Worm (Caenorhabditis elegans) whole organism, late embryonic: ENCODE measurements around the gene tdo-2.

ENCODE experiments used
- F13H6.1 ChIP-seq: sonication (generic microtip); optimal IDR thresholded peaks from 2 replicates; lab custom pipeline; 2016; ENCODE audit warnings: missing genetic modification characterization, missing compliant biosample characterization
- K02D7.2 ChIP-seq: sonication (generic microtip); optimal IDR thresholded peaks from 2 replicates; lab custom pipeline; 2017; ENCODE audit warnings: mild to moderate bottlenecking, missing genetic modification characterization, missing compliant biosample characterization
- T23F11.4 ChIP-seq: fragments of 200-800 bp; sonication (Bioruptor generic); optimal IDR thresholded peaks from 2 replicates; lab custom pipeline; 2018; ENCODE audit warnings: mild to moderate bottlenecking, missing genetic modification characterization, missing compliant biosample characterization
- ceh-14 ChIP-seq: sonication (generic microtip); optimal IDR thresholded peaks from 2 replicates; lab custom pipeline; 2016; ENCODE audit warnings: missing genotype, missing genetic modification characterization, missing compliant biosample characterization
- ceh-18 ChIP-seq: sonication (generic microtip); optimal IDR thresholded peaks from 2 replicates; lab custom pipeline; 2016; ENCODE audit warnings: missing genetic modification characterization, missing compliant biosample characterization
- ceh-22 ChIP-seq: sonication (generic microtip); optimal IDR thresholded peaks from 2 replicates; lab custom pipeline; 2017; ENCODE audit warnings: missing biosample characterization, missing genetic modification characterization
- ceh-48 ChIP-seq: sonication (generic microtip); optimal IDR thresholded peaks from 2 replicates; lab custom pipeline; 2016; ENCODE audit warnings: missing genetic modification characterization, inconsistent platforms, missing compliant biosample characterization
- che-1 ChIP-seq: sonication (generic microtip); optimal IDR thresholded peaks from 2 replicates; lab custom pipeline; 2016; ENCODE audit warnings: mild to moderate bottlenecking, missing genetic modification characterization, missing compliant biosample characterization
- dve-1 ChIP-seq: sonication (generic microtip); optimal IDR thresholded peaks from 2 replicates; lab custom pipeline; 2017; ENCODE audit warnings: antibody characterized with exemption, mild to moderate bottlenecking, missing genetic modification characterization, missing compliant biosample characterization
- ets-4 ChIP-seq: sonication (generic microtip); optimal IDR thresholded peaks from 2 replicates; lab custom pipeline; 2016; ENCODE audit warnings: missing genetic modification characterization, missing compliant biosample characterization
- fkh-6 ChIP-seq: sonication (generic microtip); optimal IDR thresholded peaks from 2 replicates; lab custom pipeline; 2016; ENCODE audit warnings: missing genetic modification characterization, missing compliant biosample characterization
- hlh-30 ChIP-seq: sonication (generic microtip); optimal IDR thresholded peaks from 2 replicates; lab custom pipeline; 2017; ENCODE audit warnings: antibody characterized with exemption, missing genetic modification characterization, missing compliant biosample characterization; ENCODE audit not compliant: insufficient read depth
- hlh-6 ChIP-seq: sonication (generic microtip); optimal IDR thresholded peaks from 2 replicates; lab custom pipeline; 2016; ENCODE audit warnings: missing genotype, missing genetic modification characterization, missing compliant biosample characterization
- mec-3 ChIP-seq: sonication (generic microtip); optimal IDR thresholded peaks from 2 replicates; lab custom pipeline; 2016; ENCODE audit warnings: borderline replicate concordance, missing genetic modification characterization, missing compliant biosample characterization
- nfya-1 ChIP-seq: sonication (generic microtip); optimal IDR thresholded peaks from 2 replicates; lab custom pipeline; 2017; ENCODE audit warnings: missing genetic modification characterization, mild to moderate bottlenecking, missing compliant biosample characterization, antibody characterized with exemption, moderate library complexity
- nhr-232 ChIP-seq: sonication (generic microtip); optimal IDR thresholded peaks from 2 replicates; lab custom pipeline; 2016; ENCODE audit warnings: missing genetic modification characterization, missing compliant biosample characterization
- npax-4 ChIP-seq: sonication (generic microtip); optimal IDR thresholded peaks from 2 replicates; lab custom pipeline; 2016; ENCODE audit warnings: missing genetic modification characterization, missing compliant biosample characterization
- odd-2 ChIP-seq: sonication (generic microtip); optimal IDR thresholded peaks from 2 replicates; lab custom pipeline; 2017; ENCODE audit warnings: antibody characterized with exemption, mild to moderate bottlenecking, missing genetic modification characterization, missing compliant biosample characterization
- pag-3 ChIP-seq: sonication (generic microtip); optimal IDR thresholded peaks from 2 replicates; lab custom pipeline; 2016; ENCODE audit warnings: missing compliant biosample characterization, missing genetic modification characterization, borderline replicate concordance
- pax-1 ChIP-seq: fragments of 150-350 bp; optimal IDR thresholded peaks from 2 replicates; lab custom pipeline; 2014; ENCODE audit warnings: missing biosample characterization, missing genetic modification characterization
- pha-4 ChIP-seq: fragments of 150-350 bp; optimal IDR thresholded peaks from 2 replicates; lab custom pipeline; 2018; ENCODE audit warnings: missing biosample characterization, missing genetic modification reagents, missing genetic modification characterization
- pqm-1 ChIP-seq: sonication (generic microtip); optimal IDR thresholded peaks from 2 replicates; lab custom pipeline; 2016; ENCODE audit warnings: missing genetic modification characterization, missing compliant biosample characterization
- rnt-1 ChIP-seq: sonication (generic microtip); optimal IDR thresholded peaks from 2 replicates; lab custom pipeline; 2016; ENCODE audit warnings: missing genetic modification characterization, missing compliant biosample characterization
- tbx-2 ChIP-seq: sonication (generic microtip); optimal IDR thresholded peaks from 2 replicates; lab custom pipeline; 2016; ENCODE audit warnings: missing genetic modification characterization, missing compliant biosample characterization
- ttx-3 ChIP-seq: sonication (generic microtip); optimal IDR thresholded peaks from 2 replicates; lab custom pipeline; 2016; ENCODE audit warnings: missing genetic modification reagents, missing genetic modification characterization, missing compliant biosample characterization
- unc-3 ChIP-seq, 2 experiments: fragments of 200-800 bp in 1 of 2; sonication (Bioruptor generic) in 1 of 2; sonication (generic microtip) in 1 of 2; conservative IDR thresholded peaks in 1 of 2; optimal IDR thresholded peaks in 1 of 2; 2 replicates each; pipeline versions ENCODE4 v1.3.6 to Lab custom; 2016 to 2022; ENCODE audit warnings: missing compliant biosample characterization in 2 of 2, missing genetic modification characterization in 2 of 2, missing genetic modification reagents in 1 of 2
- unc-42 ChIP-seq: sonication (generic microtip); optimal IDR thresholded peaks from 2 replicates; lab custom pipeline; 2016; ENCODE audit warnings: missing genotype, missing genetic modification characterization, missing compliant biosample characterization
- unc-55 ChIP-seq: sonication (generic microtip); optimal IDR thresholded peaks from 2 replicates; lab custom pipeline; 2017; ENCODE audit warnings: missing biosample characterization, missing genetic modification reagents, missing genetic modification characterization
- zip-5 ChIP-seq: sonication (generic microtip); optimal IDR thresholded peaks from 2 replicates; lab custom pipeline; 2016; ENCODE audit warnings: missing genetic modification characterization, missing compliant biosample characterization

tdo-2 gene

ce11 chrIII:5906749-5907148 is 13.0 kb downstream of the tdo-2 start, which contains the start of gene erd-2.2:
TSS of gene erd-2.2 (plus strand) at chrIII:5907049.
- no peak for TF ChIP-seq ceh-18 (tag; lab: Kevin White, UChicago)

ce11 chrIII:5906059-5906458 is 13.7 kb downstream of the tdo-2 start, which contains the start of gene dpff-1:
TSS of gene dpff-1 (minus strand) at chrIII:5906346.
- TF ChIP-seq ceh-22 (tag; lab: Kevin White, UChicago) (no peak), ceh-48 (tag; lab: Kevin White, UChicago) (peak; percentile 85)
- TF ChIP-seq, all 69 proteins: peak for 1

ce11 chrIII:5902558-5902957 is 17.2 kb downstream of the tdo-2 start:
- TF ChIP-seq npax-4 (tag; lab: Kevin White, UChicago) (no peak), unc-42 (tag; lab: Kevin White, UChicago) (peak; percentile 80)

- no peak for TF ChIP-seq T23F11.4 (GFP tag; lab: Kevin White, UChicago)
- peak; percentile 39 for TF ChIP-seq hlh-30 (tag; lab: Kevin White, UChicago)
- no peak for TF ChIP-seq pax-1 (tag; lab: Kevin White, UChicago)
- peak; percentile 8 for TF ChIP-seq unc-55 (GFP tag; lab: Kevin White, UChicago)
- TF ChIP-seq nfya-1 (tag; lab: Kevin White, UChicago) = no peak
Observed at ce11 chrIII:5900709-5901108, 19.0 kb downstream of the tdo-2 start.

ce11 chrIII:5898631-5899030 is 21.1 kb downstream of the tdo-2 start:
- no peak for TF ChIP-seq hlh-6 (tag; lab: Kevin White, UChicago)
- no peak for TF ChIP-seq T23F11.4 (GFP tag; lab: Kevin White, UChicago)
- TF ChIP-seq tbx-2 (tag; lab: Kevin White, UChicago) = no peak
- TF ChIP-seq ceh-18 (tag; lab: Kevin White, UChicago) = peak; percentile 27
- TF ChIP-seq pqm-1 (tag; lab: Kevin White, UChicago) = no peak

- TF ChIP-seq unc-3 (GFP tag; conservative IDR thresholded peaks at IDR 0.05; lab: Robert Waterston, UW) (no peak), unc-3 (tag; optimal IDR thresholded peaks at IDR 0.05; lab: Kevin White, UChicago) (no peak), mec-3 (tag; lab: Kevin White, UChicago) (no peak), ceh-22 (tag; lab: Kevin White, UChicago) (no peak), ceh-14 (no peak), odd-2 (tag; lab: Kevin White, UChicago) (no peak), pqm-1 (tag; lab: Kevin White, UChicago) (no peak), rnt-1 (tag; lab: Kevin White, UChicago) (no peak), npax-4 (tag; lab: Kevin White, UChicago) (no peak), fkh-6 (tag; lab: Kevin White, UChicago) (no peak), hlh-6 (tag; lab: Kevin White, UChicago) (no peak), che-1 (tag; lab: Kevin White, UChicago) (no peak), zip-5 (no peak), nhr-232 (no peak), pag-3 (tag; lab: Kevin White, UChicago) (no peak), pax-1 (tag; lab: Kevin White, UChicago) (no peak), K02D7.2 (tag; lab: Kevin White, UChicago) (no peak)
- TF ChIP-seq, all 69 proteins: peak for 0
Observed at ce11 chrIII:5897468-5897867, 22.3 kb downstream of the tdo-2 start.

- TF ChIP-seq ets-4 (tag; lab: Kevin White, UChicago) = no peak
- no peak for TF ChIP-seq dve-1 (tag; lab: Kevin White, UChicago)
- no peak for TF ChIP-seq ceh-48 (tag; lab: Kevin White, UChicago)
- no peak for TF ChIP-seq ttx-3
- no peak for TF ChIP-seq pha-4 (tag; lab: Kevin White, UChicago)
- no peak for TF ChIP-seq pag-3 (tag; lab: Kevin White, UChicago)
- TF ChIP-seq npax-4 (tag; lab: Kevin White, UChicago) = no peak
- TF ChIP-seq F13H6.1 (tag; lab: Kevin White, UChicago) = no peak
- TF ChIP-seq T23F11.4 (GFP tag; lab: Kevin White, UChicago) = no peak
- no peak for TF ChIP-seq pax-1 (tag; lab: Kevin White, UChicago)
- no peak for TF ChIP-seq ceh-14
- no peak for TF ChIP-seq mec-3 (tag; lab: Kevin White, UChicago)
Observed at ce11 chrIII:5895913-5896312, 23.8 kb downstream of the tdo-2 start, which contains the start of gene pxl-1. TSS of gene pxl-1 (minus strand) at chrIII:5896013.
